Fruit fly (Drosophila melanogaster) whole organism, embryonic: ENCODE data around the gene Hasp.

Experiments
- Asciz ChIP-seq: fragments of 200-800 bp; sonication (Bioruptor generic); optimal IDR thresholded peaks from 2 replicates; lab custom pipeline; 2017; ENCODE audit warnings: missing biosample characterization, mild to moderate bottlenecking, missing genetic modification characterization, missing genetic modification reagents
- C15 ChIP-seq: fragments of 200-800 bp; sonication (Bioruptor generic); IDR thresholded peaks from 3 replicates; pipeline ENCODE4 v1.3.6; 2022; ENCODE audit warnings: missing biosample characterization, missing genetic modification characterization
- CG10147 ChIP-seq: fragments of 200-800 bp; sonication (Bioruptor generic); optimal IDR thresholded peaks from 2 replicates; lab custom pipeline; 2019; ENCODE audit warnings: missing biosample characterization, mild to moderate bottlenecking, missing genetic modification characterization, moderate library complexity
- CG10209 ChIP-seq: fragments of 200-800 bp; sonication (Bioruptor generic); optimal IDR thresholded peaks from 3 replicates; lab custom pipeline; 2017; ENCODE audit warnings: missing biosample characterization, mild to moderate bottlenecking, missing genetic modification characterization, missing genetic modification reagents
- CG10654 ChIP-seq: fragments of 200-800 bp; sonication (Bioruptor generic); optimal IDR thresholded peaks from 2 replicates; lab custom pipeline; 2016; ENCODE audit warnings: missing biosample characterization, missing genetic modification characterization
- CG12104 ChIP-seq: fragments of 200-800 bp; sonication (Bioruptor generic); optimal IDR thresholded peaks from 3 replicates; lab custom pipeline; 2016; ENCODE audit warnings: missing biosample characterization, missing genetic modification characterization
- CG1233 ChIP-seq: fragments of 200-800 bp; sonication (Bioruptor generic); optimal IDR thresholded peaks from 4 replicates; lab custom pipeline; 2018; ENCODE audit warnings: missing biosample characterization, mild to moderate bottlenecking, missing genetic modification characterization
- CG14050 ChIP-seq: fragments of 200-800 bp; sonication (Bioruptor generic); IDR thresholded peaks from 3 replicates; pipeline ENCODE4 v1.3.6; 2022; ENCODE audit warnings: missing biosample characterization, missing genetic modification characterization
- CG15073 ChIP-seq: fragments of 200-800 bp; sonication (Bioruptor generic); optimal IDR thresholded peaks from 2 replicates; lab custom pipeline; 2016; ENCODE audit warnings: missing biosample characterization, missing genetic modification characterization
- CG15479 ChIP-seq: fragments of 200-800 bp; sonication (Bioruptor generic); optimal IDR thresholded peaks from 3 replicates; lab custom pipeline; 2019; ENCODE audit warnings: missing biosample characterization, mild to moderate bottlenecking, missing genetic modification characterization, moderate library complexity
- CG17829 ChIP-seq: fragments of 200-800 bp; optimal IDR thresholded peaks from 2 replicates; lab custom pipeline; 2019; ENCODE audit warnings: missing biosample characterization, mild to moderate bottlenecking, missing genetic modification characterization, moderate library complexity
- CG2116 ChIP-seq: fragments of 200-800 bp; sonication (Bioruptor generic); optimal IDR thresholded peaks from 3 replicates; lab custom pipeline; 2018; ENCODE audit warnings: missing biosample characterization, mild to moderate bottlenecking, missing genetic modification characterization
- CG3163 ChIP-seq: fragments of 200-800 bp; sonication (Bioruptor generic); optimal IDR thresholded peaks from 3 replicates; lab custom pipeline; 2016; ENCODE audit warnings: missing biosample characterization, missing genetic modification characterization
- CG32772 ChIP-seq: fragments of 200-800 bp; sonication (Bioruptor generic); IDR thresholded peaks from 2 replicates; pipeline ENCODE4 v1.3.6; 2022; ENCODE audit warnings: missing biosample characterization, missing genetic modification characterization
- CG34422 ChIP-seq: fragments of 200-800 bp; sonication (Bioruptor generic); IDR thresholded peaks from 3 replicates; pipeline ENCODE4 v1.3.6; 2022; ENCODE audit warnings: missing biosample characterization, missing genetic modification characterization
- CG4854 ChIP-seq: fragments of 200-800 bp; sonication (Bioruptor generic); optimal IDR thresholded peaks from 2 replicates; lab custom pipeline; 2016; ENCODE audit warnings: missing biosample characterization, missing genetic modification characterization, inconsistent platforms
- CG6654 ChIP-seq: fragments of 200-800 bp; sonication (Bioruptor generic); optimal IDR thresholded peaks from 2 replicates; lab custom pipeline; 2017; ENCODE audit warnings: missing biosample characterization, mild to moderate bottlenecking, missing genetic modification characterization
- CG8944 ChIP-seq: fragments of 200-800 bp; sonication (Bioruptor generic); optimal IDR thresholded peaks from 3 replicates; lab custom pipeline; 2016; ENCODE audit warnings: missing biosample characterization, missing genetic modification characterization
- Camta ChIP-seq: fragments of 200-800 bp; sonication (Bioruptor generic); optimal IDR thresholded peaks from 2 replicates; lab custom pipeline; 2016; ENCODE audit warnings: missing biosample characterization, missing genetic modification characterization
- Drgx ChIP-seq: fragments of 200-800 bp; sonication (Bioruptor generic); IDR thresholded peaks from 2 replicates; pipeline ENCODE4 v1.3.6; 2022; ENCODE audit warnings: missing biosample characterization, missing genetic modification characterization
- Fer3 ChIP-seq: fragments of 200-800 bp; sonication (Bioruptor generic); optimal IDR thresholded peaks from 2 replicates; lab custom pipeline; 2018; ENCODE audit warnings: missing biosample characterization, mild to moderate bottlenecking, missing genetic modification characterization, moderate library complexity
- Hey ChIP-seq: fragments of 200-800 bp; sonication (Bioruptor generic); optimal IDR thresholded peaks from 3 replicates; lab custom pipeline; 2018; ENCODE audit warnings: missing biosample characterization, mild to moderate bottlenecking, missing genetic modification characterization
- NK7.1 ChIP-seq: fragments of 200-800 bp; sonication (Bioruptor generic); optimal IDR thresholded peaks from 3 replicates; lab custom pipeline; 2016; ENCODE audit warnings: missing biosample characterization, missing genetic modification characterization
- PHDP ChIP-seq: fragments of 200-800 bp; sonication (Bioruptor generic); optimal IDR thresholded peaks from 3 replicates; lab custom pipeline; 2018; ENCODE audit warnings: missing biosample characterization, mild to moderate bottlenecking, missing genetic modification characterization, moderate library complexity
- Spps ChIP-seq: fragments of 200-800 bp; sonication (Bioruptor generic); optimal IDR thresholded peaks from 2 replicates; lab custom pipeline; 2018; ENCODE audit warnings: missing biosample characterization, mild to moderate bottlenecking, missing genetic modification characterization
- Ssrp ChIP-seq: fragments of 200-800 bp; sonication (Bioruptor generic); optimal IDR thresholded peaks from 2 replicates; lab custom pipeline; 2018; ENCODE audit warnings: missing biosample characterization, mild to moderate bottlenecking, missing genetic modification characterization, moderate library complexity
- TFAM ChIP-seq: fragments of 200-800 bp; sonication (Bioruptor generic); optimal IDR thresholded peaks from 2 replicates; lab custom pipeline; 2017; ENCODE audit warnings: missing biosample characterization, missing genetic modification characterization, inconsistent platforms
- Trl ChIP-seq, 3 experiments: fragments of >200 bp in 2 of 3; fragments of 200-800 bp in 1 of 3; sonication (Bioruptor generic) in 1 of 3; optimal IDR thresholded peaks; 2 replicates in 1 of 3; 3 replicates in 2 of 3; lab custom pipeline; 2016 to 2017; ENCODE audit warnings: missing biosample characterization in 1 of 3, missing genetic modification characterization in 1 of 3
- Usf ChIP-seq: fragments of 200-800 bp; sonication (Bioruptor generic); optimal IDR thresholded peaks from 2 replicates; lab custom pipeline; 2017; ENCODE audit warnings: missing genotype, missing biosample characterization, missing genetic modification characterization
- Xrp1 ChIP-seq: fragments of 200-800 bp; sonication (Bioruptor generic); IDR thresholded peaks from 2 replicates; pipeline ENCODE4 v1.3.6; 2022; ENCODE audit warnings: missing biosample characterization, missing genetic modification characterization
- ab ChIP-seq: fragments of 200-800 bp; sonication (Bioruptor generic); optimal IDR thresholded peaks from 2 replicates; lab custom pipeline; 2016; ENCODE audit warnings: missing biosample characterization, missing genetic modification characterization
- ac ChIP-seq: fragments of 200-800 bp; sonication (Bioruptor generic); optimal IDR thresholded peaks from 3 replicates; lab custom pipeline; 2017; ENCODE audit warnings: missing biosample characterization, mild to moderate bottlenecking, missing genetic modification characterization
- cad ChIP-seq: fragments of >200 bp; optimal IDR thresholded peaks from 2 replicates; lab custom pipeline; 2017; ENCODE audit warnings: missing biosample characterization, missing genetic modification characterization
- ci ChIP-seq: fragments of 200-800 bp; sonication (Bioruptor generic); IDR thresholded peaks from 3 replicates; pipeline ENCODE4 v1.3.6; 2022; ENCODE audit warnings: missing biosample characterization, missing genetic modification characterization
- cwo ChIP-seq: fragments of 200-800 bp; sonication (Bioruptor generic); optimal IDR thresholded peaks from 3 replicates; lab custom pipeline; 2017; ENCODE audit warnings: missing biosample characterization, missing genetic modification characterization, mild to moderate bottlenecking, moderate library complexity, missing genetic modification reagents
- dpn ChIP-seq, 2 experiments: fragments of 200-800 bp; sonication (Bioruptor generic); optimal IDR thresholded peaks; 3 replicates each; lab custom pipeline; 2016; ENCODE audit warnings: missing biosample characterization in 2 of 2, missing genetic modification characterization in 2 of 2
- gce ChIP-seq: fragments of 200-800 bp; sonication (Bioruptor generic); IDR thresholded peaks from 3 replicates; pipeline ENCODE4 v1.3.6; 2022; ENCODE audit warnings: missing biosample characterization, missing genetic modification characterization
- insv ChIP-seq, 2 experiments: fragments of 200-800 bp; sonication (Bioruptor generic); optimal IDR thresholded peaks; 3 replicates each; lab custom pipeline; 2016 to 2018; ENCODE audit warnings: missing biosample characterization in 2 of 2, missing genetic modification characterization in 2 of 2
- klu ChIP-seq: fragments of 200-800 bp; sonication (Bioruptor generic); IDR thresholded peaks from 2 replicates; pipeline ENCODE4 v1.3.6; 2022; ENCODE audit warnings: missing biosample characterization, missing genetic modification characterization
- oc ChIP-seq: fragments of 200-800 bp; sonication (Bioruptor generic); optimal IDR thresholded peaks from 2 replicates; lab custom pipeline; 2018; ENCODE audit warnings: missing biosample characterization, mild to moderate bottlenecking, missing genetic modification characterization, moderate library complexity
- otp ChIP-seq: fragments of 200-800 bp; sonication (Bioruptor generic); IDR thresholded peaks from 3 replicates; pipeline ENCODE4, ENCODE4 v1.3.6; 2022; ENCODE audit warnings: missing biosample characterization, missing genetic modification characterization
- ranshi ChIP-seq: fragments of 200-800 bp; sonication (Bioruptor generic); IDR thresholded peaks from 2 replicates; pipeline ENCODE4 v1.3.6; 2022; ENCODE audit warnings: missing biosample characterization, missing genetic modification characterization
- repo ChIP-seq: fragments of 200-800 bp; sonication (Bioruptor generic); optimal IDR thresholded peaks from 2 replicates; lab custom pipeline; 2016; ENCODE audit warnings: missing biosample characterization, missing genetic modification characterization
- ro ChIP-seq: fragments of 200-800 bp; sonication (Bioruptor generic); IDR thresholded peaks from 2 replicates; pipeline ENCODE4 v1.3.6; 2022; ENCODE audit warnings: missing biosample characterization, missing genetic modification characterization
- sens-2 ChIP-seq: fragments of 200-800 bp; sonication (Bioruptor generic); IDR thresholded peaks from 2 replicates; pipeline ENCODE4 v1.3.6; 2022; ENCODE audit warnings: missing biosample characterization, missing genetic modification characterization
- seq ChIP-seq: fragments of 200-800 bp; sonication (Bioruptor generic); IDR thresholded peaks from 2 replicates; pipeline ENCODE4 v1.3.6; 2022; ENCODE audit warnings: missing biosample characterization, missing genetic modification characterization
- slou ChIP-seq: fragments of 200-800 bp; sonication (Bioruptor generic); optimal IDR thresholded peaks from 3 replicates; lab custom pipeline; 2016; ENCODE audit warnings: missing biosample characterization, missing genetic modification characterization
- sob ChIP-seq: fragments of 200-800 bp; sonication (Bioruptor generic); IDR thresholded peaks from 2 replicates; pipeline ENCODE4 v1.3.6; 2022; ENCODE audit warnings: missing biosample characterization, missing genetic modification characterization
- stwl ChIP-seq: fragments of 200-800 bp; sonication (Bioruptor generic); optimal IDR thresholded peaks from 3 replicates; lab custom pipeline; 2018; ENCODE audit warnings: missing biosample characterization, mild to moderate bottlenecking, missing genetic modification characterization, moderate library complexity
- unc-4 ChIP-seq: fragments of 200-800 bp; sonication (Bioruptor generic); IDR thresholded peaks from 2 replicates; pipeline ENCODE4 v1.3.6; 2022; ENCODE audit warnings: missing biosample characterization, missing genetic modification characterization; ENCODE audit not compliant: partially characterized antibody
- usp ChIP-seq: fragments of >200 bp; optimal IDR thresholded peaks from 2 replicates; lab custom pipeline; 2017; ENCODE audit warnings: missing biosample characterization, missing genetic modification characterization
- zfh1 ChIP-seq: fragments of 200-800 bp; sonication (Bioruptor generic); IDR thresholded peaks from 3 replicates; pipeline ENCODE4 v1.3.6; 2022; ENCODE audit warnings: missing biosample characterization, missing genetic modification characterization

Hasp gene

dm6 chr2L:19489997-19490461 lies 27.0 kb downstream of the Hasp start, which contains the start of the genes CG10194 and CG18094 (continued):
- no peak for TF ChIP-seq NK7.1 (GFP tag; lab: Kevin White, UChicago)
- peak; percentile 15 for TF ChIP-seq CG17829
- no peak for TF ChIP-seq TFAM (GFP tag; lab: Kevin White, UChicago)
- peak; percentile 70 for TF ChIP-seq unc-4 (GFP tag; lab: Robert Waterston, UW)
- TF ChIP-seq Usf, result no peak
- no peak for TF ChIP-seq gce (GFP tag; lab: Robert Waterston, UW)
- TF ChIP-seq otp, result no peak
- TF ChIP-seq Drgx, result no peak; the same call in 1 of the 2 replicates
- no peak for TF ChIP-seq CG32772 (GFP tag; lab: Robert Waterston, UW)
- TF ChIP-seq C15 (GFP tag; lab: Robert Waterston, UW), result no peak
- peak; percentile 51 for TF ChIP-seq CG2116 (GFP tag; lab: Kevin White, UChicago)
- TF ChIP-seq CG6654 (GFP tag; lab: Kevin White, UChicago), result no peak
- TF ChIP-seq CG34422 (GFP tag; lab: Robert Waterston, UW), result peak; percentile 40; the same call in 1 of the 3 replicates
- TF ChIP-seq slou (GFP tag; lab: Kevin White, UChicago), result no peak
- no peak for TF ChIP-seq Hey (tag; lab: Kevin White, UChicago)
- no peak for TF ChIP-seq ci (GFP tag; lab: Robert Waterston, UW)
- TF ChIP-seq CG10654 (GFP tag; lab: Kevin White, UChicago), result peak; percentile 16
- TF ChIP-seq Camta (GFP tag; lab: Kevin White, UChicago), result no peak
- peak; percentile 9 for TF ChIP-seq stwl (tag; lab: Kevin White, UChicago)
- no peak for TF ChIP-seq repo
- TF ChIP-seq Spps (tag; lab: Kevin White, UChicago), result no peak
- TF ChIP-seq CG3163 (GFP tag; lab: Kevin White, UChicago), result no peak
- no peak for TF ChIP-seq ab (GFP tag; lab: Kevin White, UChicago)
- peak; percentile 13 for TF ChIP-seq oc (tag; lab: Kevin White, UChicago)
- TF ChIP-seq zfh1 (GFP tag; lab: Robert Waterston, UW), result no peak
- no peak for TF ChIP-seq usp
- TF ChIP-seq CG14050 (GFP tag; lab: Robert Waterston, UW), result no peak
- no peak for TF ChIP-seq CG10147 (GFP tag; lab: Kevin White, UChicago)
- 0 out of 2 replicates have a peak, but pooled peaks have one; percentile 19 for TF ChIP-seq ranshi (GFP tag; lab: Robert Waterston, UW)
- TF ChIP-seq ro (GFP tag; lab: Robert Waterston, UW), result no peak
- peak; percentile 55; the same call in 1 of the 2 replicates for TF ChIP-seq seq (GFP tag; lab: Robert Waterston, UW)
- no peak for TF ChIP-seq CG15073
- no peak for TF ChIP-seq cad (GFP tag; lab: Kevin White, UChicago)
- no peak for TF ChIP-seq sob
- no peak for TF ChIP-seq CG1233 (GFP tag; lab: Kevin White, UChicago)
- TF ChIP-seq insv (GFP tag; optimal IDR thresholded peaks at IDR 0.05; lab: Kevin White, UChicago), result no peak
- peak; percentile 47 for TF ChIP-seq Fer3 (tag; lab: Kevin White, UChicago)
- TF ChIP-seq CG12104 (GFP tag; lab: Kevin White, UChicago), result no peak
- TF ChIP-seq cwo (GFP tag; lab: Kevin White, UChicago), result no peak
- TF ChIP-seq CG10209 (GFP tag; lab: Kevin White, UChicago), result peak; percentile 29
- no peak for TF ChIP-seq Trl (optimal IDR thresholded peaks at IDR 0.05; lab: Kevin White, UChicago)
- TF ChIP-seq Trl (GFP tag; optimal IDR thresholded peaks at IDR 0.05; lab: Kevin White, UChicago), result no peak
- TF ChIP-seq PHDP (tag; lab: Kevin White, UChicago), result no peak
- TF ChIP-seq Ssrp (tag; lab: Kevin White, UChicago), result no peak
- peak; percentile 30; the same call in 1 of the 2 replicates for TF ChIP-seq Xrp1 (GFP tag; lab: Robert Waterston, UW)
- peak; percentile 32 for TF ChIP-seq Asciz (GFP tag; lab: Kevin White, UChicago)
- TF ChIP-seq klu, result no peak
- no peak for TF ChIP-seq ac (GFP tag; lab: Kevin White, UChicago)
- TF ChIP-seq CG15479 (GFP tag; lab: Kevin White, UChicago), result no peak
- TF ChIP-seq sens-2 (GFP tag; lab: Robert Waterston, UW), result no peak
- peak in 1 of 2 experiments; percentile 47 for TF ChIP-seq dpn (GFP tag; optimal IDR thresholded peaks at IDR 0.05; lab: Kevin White, UChicago)
- TF ChIP-seq CG8944 (GFP tag; lab: Kevin White, UChicago), result no peak
- no peak for TF ChIP-seq CG4854 (GFP tag; lab: Kevin White, UChicago)
